Worm (Caenorhabditis elegans) whole organism, late embryonic: ENCODE results near the gene C42C1.12.

Source experiments
- C08G9.2 ChIP-seq: sonication (generic microtip); optimal IDR thresholded peaks from 2 replicates; lab custom pipeline; 2016; ENCODE audit warnings: mild to moderate bottlenecking, missing genetic modification characterization, moderate library complexity, missing compliant biosample characterization
- F13H6.1 ChIP-seq: sonication (generic microtip); optimal IDR thresholded peaks from 2 replicates; lab custom pipeline; 2016; ENCODE audit warnings: missing genetic modification characterization, missing compliant biosample characterization
- Y22D7AL.16 ChIP-seq: sonication (generic microtip); optimal IDR thresholded peaks from 2 replicates; lab custom pipeline; 2016; ENCODE audit warnings: missing genetic modification characterization, missing compliant biosample characterization
- ceh-14 ChIP-seq: sonication (generic microtip); optimal IDR thresholded peaks from 2 replicates; lab custom pipeline; 2016; ENCODE audit warnings: missing genotype, missing genetic modification characterization, missing compliant biosample characterization
- ceh-31 ChIP-seq: sonication (generic microtip); optimal IDR thresholded peaks from 2 replicates; lab custom pipeline; 2016; ENCODE audit warnings: missing genetic modification characterization, missing compliant biosample characterization
- ceh-34 ChIP-seq: sonication (generic microtip); optimal IDR thresholded peaks from 2 replicates; lab custom pipeline; 2016; ENCODE audit warnings: mild to moderate bottlenecking, missing genetic modification characterization, missing compliant biosample characterization
- ceh-45 ChIP-seq: fragments of 200-800 bp; sonication (Bioruptor generic); IDR thresholded peaks from 2 replicates; pipeline ENCODE4 v1.3.6; 2022; ENCODE audit warnings: missing genetic modification reagents, missing genetic modification characterization, missing compliant biosample characterization
- ceh-9 ChIP-seq: sonication (generic microtip); optimal IDR thresholded peaks from 2 replicates; lab custom pipeline; 2016; ENCODE audit warnings: mild to moderate bottlenecking, missing genetic modification characterization, inconsistent platforms, missing compliant biosample characterization
- che-1 ChIP-seq: sonication (generic microtip); optimal IDR thresholded peaks from 2 replicates; lab custom pipeline; 2016; ENCODE audit warnings: mild to moderate bottlenecking, missing genetic modification characterization, missing compliant biosample characterization
- dve-1 ChIP-seq: sonication (generic microtip); optimal IDR thresholded peaks from 2 replicates; lab custom pipeline; 2017; ENCODE audit warnings: antibody characterized with exemption, mild to moderate bottlenecking, missing genetic modification characterization, missing compliant biosample characterization
- elt-2 ChIP-seq: sonication (generic microtip); optimal IDR thresholded peaks from 2 replicates; lab custom pipeline; 2016; ENCODE audit warnings: missing genetic modification reagents, missing genetic modification characterization, missing compliant biosample characterization
- elt-4 ChIP-seq: sonication (generic microtip); optimal IDR thresholded peaks from 2 replicates; lab custom pipeline; 2016; ENCODE audit warnings: missing genetic modification characterization, missing compliant biosample characterization
- eyg-1 ChIP-seq: sonication (generic microtip); optimal IDR thresholded peaks from 2 replicates; lab custom pipeline; 2016; ENCODE audit warnings: missing genotype, missing genetic modification characterization, missing compliant biosample characterization
- fax-1 ChIP-seq: sonication (generic microtip); optimal IDR thresholded peaks from 2 replicates; lab custom pipeline; 2016; ENCODE audit warnings: missing genotype, missing genetic modification characterization, missing compliant biosample characterization
- gmeb-2 ChIP-seq: sonication (generic microtip); optimal IDR thresholded peaks from 2 replicates; lab custom pipeline; 2016; ENCODE audit warnings: missing genetic modification characterization, inconsistent platforms, missing compliant biosample characterization
- hlh-30 ChIP-seq: sonication (generic microtip); optimal IDR thresholded peaks from 2 replicates; lab custom pipeline; 2017; ENCODE audit warnings: antibody characterized with exemption, missing genetic modification characterization, missing compliant biosample characterization; ENCODE audit not compliant: insufficient read depth
- hlh-6 ChIP-seq: sonication (generic microtip); optimal IDR thresholded peaks from 2 replicates; lab custom pipeline; 2016; ENCODE audit warnings: missing genotype, missing genetic modification characterization, missing compliant biosample characterization
- hlh-8 ChIP-seq: sonication (generic microtip); optimal IDR thresholded peaks from 2 replicates; lab custom pipeline; 2016; ENCODE audit warnings: missing genotype, missing genetic modification characterization, missing compliant biosample characterization
- lim-6 ChIP-seq: sonication (generic microtip); optimal IDR thresholded peaks from 2 replicates; lab custom pipeline; 2016; ENCODE audit warnings: missing genetic modification characterization, missing compliant biosample characterization
- mec-3 ChIP-seq: sonication (generic microtip); optimal IDR thresholded peaks from 2 replicates; lab custom pipeline; 2016; ENCODE audit warnings: borderline replicate concordance, missing genetic modification characterization, missing compliant biosample characterization
- nfya-1 ChIP-seq: sonication (generic microtip); optimal IDR thresholded peaks from 2 replicates; lab custom pipeline; 2017; ENCODE audit warnings: missing genetic modification characterization, mild to moderate bottlenecking, missing compliant biosample characterization, antibody characterized with exemption, moderate library complexity
- nhr-232 ChIP-seq: sonication (generic microtip); optimal IDR thresholded peaks from 2 replicates; lab custom pipeline; 2016; ENCODE audit warnings: missing genetic modification characterization, missing compliant biosample characterization
- odd-2 ChIP-seq: sonication (generic microtip); optimal IDR thresholded peaks from 2 replicates; lab custom pipeline; 2017; ENCODE audit warnings: antibody characterized with exemption, mild to moderate bottlenecking, missing genetic modification characterization, missing compliant biosample characterization
- pag-3 ChIP-seq: sonication (generic microtip); optimal IDR thresholded peaks from 2 replicates; lab custom pipeline; 2016; ENCODE audit warnings: missing compliant biosample characterization, missing genetic modification characterization, borderline replicate concordance
- pat-9 ChIP-seq: fragments of 200-800 bp; sonication (Bioruptor generic); optimal IDR thresholded peaks from 2 replicates; lab custom pipeline; 2018; ENCODE audit warnings: mild to moderate bottlenecking, missing genetic modification characterization, moderate library complexity, missing compliant biosample characterization
- pax-1 ChIP-seq: fragments of 150-350 bp; optimal IDR thresholded peaks from 2 replicates; lab custom pipeline; 2014; ENCODE audit warnings: missing biosample characterization, missing genetic modification characterization
- pha-2 ChIP-seq: sonication (generic microtip); optimal IDR thresholded peaks from 2 replicates; lab custom pipeline; 2017; ENCODE audit warnings: mild to moderate bottlenecking, missing genetic modification characterization, missing compliant biosample characterization
- pha-4 ChIP-seq: fragments of 150-350 bp; optimal IDR thresholded peaks from 2 replicates; lab custom pipeline; 2018; ENCODE audit warnings: missing biosample characterization, missing genetic modification reagents, missing genetic modification characterization
- pqm-1 ChIP-seq: sonication (generic microtip); optimal IDR thresholded peaks from 2 replicates; lab custom pipeline; 2016; ENCODE audit warnings: missing genetic modification characterization, missing compliant biosample characterization
- pros-1 ChIP-seq: fragments of 150-350 bp; optimal IDR thresholded peaks from 2 replicates; lab custom pipeline; 2014; ENCODE audit warnings: missing biosample characterization, missing genetic modification reagents, missing genetic modification characterization
- rnt-1 ChIP-seq: sonication (generic microtip); optimal IDR thresholded peaks from 2 replicates; lab custom pipeline; 2016; ENCODE audit warnings: missing genetic modification characterization, missing compliant biosample characterization
- sdc-2 ChIP-seq: sonication (generic microtip); optimal IDR thresholded peaks from 2 replicates; lab custom pipeline; 2016; ENCODE audit warnings: missing genotype, missing genetic modification characterization, missing compliant biosample characterization
- sox-4 ChIP-seq: sonication (generic microtip); optimal IDR thresholded peaks from 2 replicates; lab custom pipeline; 2017; ENCODE audit warnings: mild to moderate bottlenecking, missing genetic modification characterization, inconsistent platforms, missing compliant biosample characterization
- syd-9 ChIP-seq: sonication (generic microtip); optimal IDR thresholded peaks from 2 replicates; lab custom pipeline; 2016; ENCODE audit warnings: mild to moderate bottlenecking, missing genetic modification characterization, moderate library complexity, missing compliant biosample characterization
- tbx-7 ChIP-seq: sonication (generic microtip); optimal IDR thresholded peaks from 2 replicates; lab custom pipeline; 2016; ENCODE audit warnings: missing genotype, missing genetic modification characterization, missing compliant biosample characterization
- ttx-3 ChIP-seq: sonication (generic microtip); optimal IDR thresholded peaks from 2 replicates; lab custom pipeline; 2016; ENCODE audit warnings: missing genetic modification reagents, missing genetic modification characterization, missing compliant biosample characterization
- unc-42 ChIP-seq: sonication (generic microtip); optimal IDR thresholded peaks from 2 replicates; lab custom pipeline; 2016; ENCODE audit warnings: missing genotype, missing genetic modification characterization, missing compliant biosample characterization
- unc-55 ChIP-seq: sonication (generic microtip); optimal IDR thresholded peaks from 2 replicates; lab custom pipeline; 2017; ENCODE audit warnings: missing biosample characterization, missing genetic modification reagents, missing genetic modification characterization
- unc-86 ChIP-seq: sonication (generic microtip); optimal IDR thresholded peaks from 2 replicates; lab custom pipeline; 2016; ENCODE audit warnings: missing genetic modification characterization, missing compliant biosample characterization

C42C1.12 gene

ce11 chrIV:12279340-12279739 lies 2.7 kb downstream of the C42C1.12 start, which contains the start of gene ltah-1.1:
Gene ltah-1.1 (plus strand): TSS chrIV:12279622.
- TF ChIP-seq ceh-9 (no peak), pha-4 (tag; lab: Kevin White, UChicago) (no peak), pqm-1 (tag; lab: Kevin White, UChicago) (no peak), elt-2 (peak; percentile 16)

DNA sequence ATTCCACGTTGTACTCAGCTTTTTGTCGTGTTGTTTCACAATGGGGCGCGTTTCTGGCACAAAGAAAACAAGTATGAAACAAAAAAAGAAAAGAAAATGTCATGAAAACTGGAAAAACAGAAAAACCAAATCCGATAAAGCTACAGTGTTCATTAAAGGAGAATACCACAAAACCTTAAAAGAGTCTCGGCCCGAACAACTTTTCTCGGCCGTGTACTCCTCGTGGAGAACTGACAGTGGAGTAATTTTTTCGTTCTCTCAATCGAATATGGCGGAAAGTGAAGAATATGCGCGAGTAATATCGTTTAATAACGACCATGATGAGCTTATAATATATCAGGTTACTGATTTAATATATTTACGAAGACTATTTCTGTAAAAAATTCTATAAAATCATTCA lies 3.5 kb downstream of the C42C1.12 start, which contains the start of the genes tag-335 and vkmt-1:
Gene tag-335, minus strand, starts transcription at position 88 of the 400 bp plus-strand sequence.
Gene vkmt-1, plus strand, starts transcription at position 219 of the 400 bp plus-strand sequence.
- no peak for TF ChIP-seq ceh-14 (tag; lab: Kevin White, UChicago)
- TF ChIP-seq nfya-1 (tag; lab: Kevin White, UChicago) = no peak
- no peak for TF ChIP-seq gmeb-2
- TF ChIP-seq unc-86 (tag; lab: Kevin White, UChicago) = no peak
- no peak for TF ChIP-seq pha-4 (tag; lab: Kevin White, UChicago)
- no peak for TF ChIP-seq unc-55
- TF ChIP-seq eyg-1 = no peak
- no peak for TF ChIP-seq odd-2
- TF ChIP-seq sox-4 (tag; lab: Kevin White, UChicago) = no peak
- TF ChIP-seq ceh-45 (GFP tag; lab: Robert Waterston, UW) = no peak
- no peak for TF ChIP-seq hlh-6
- no peak for TF ChIP-seq sdc-2 (tag; lab: Kevin White, UChicago)
- no peak for TF ChIP-seq lim-6 (tag; lab: Kevin White, UChicago)
- no peak for TF ChIP-seq Y22D7AL.16 (tag; lab: Kevin White, UChicago)
- no peak for TF ChIP-seq dve-1 (tag; lab: Kevin White, UChicago)
- TF ChIP-seq ceh-34 (tag; lab: Kevin White, UChicago) = no peak
- TF ChIP-seq pax-1 = no peak
- TF ChIP-seq ttx-3 (tag; lab: Kevin White, UChicago) = no peak
- no peak for TF ChIP-seq pros-1 (tag; lab: Kevin White, UChicago)
- TF ChIP-seq pat-9 (tag; lab: Kevin White, UChicago) = no peak
- TF ChIP-seq, all 69 proteins: peak for 0

DNA sequence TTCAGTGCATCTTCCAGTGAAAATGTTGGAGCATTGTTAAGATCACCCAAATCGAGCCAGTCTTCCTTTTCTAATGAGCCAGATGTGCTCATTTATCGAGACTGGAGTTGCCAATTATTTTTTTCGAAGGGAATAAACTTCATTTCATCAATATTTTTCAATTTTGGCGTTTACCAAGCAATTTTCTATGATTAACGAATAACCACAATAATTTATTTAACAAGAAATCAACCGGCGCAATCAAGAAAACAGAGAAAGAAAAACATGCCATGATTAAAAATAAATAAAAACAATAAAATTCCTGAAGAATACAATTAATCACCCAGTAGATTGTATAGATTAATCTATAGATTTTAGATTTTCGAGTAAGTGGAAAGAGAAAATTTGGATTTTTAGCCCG lies 6.1 kb downstream of the C42C1.12 start, which contains the start of gene vps-8:
Gene vps-8, minus strand, starts transcription at position 101 of the 400 bp plus-strand sequence.
- TF ChIP-seq nhr-232 (tag; lab: Kevin White, UChicago) (no peak), pat-9 (tag; lab: Kevin White, UChicago) (no peak), ceh-31 (no peak), rnt-1 (tag; lab: Kevin White, UChicago) (no peak), eyg-1 (no peak), ceh-45 (GFP tag; lab: Robert Waterston, UW) (no peak), gmeb-2 (no peak), hlh-8 (tag; lab: Kevin White, UChicago) (no peak), mec-3 (no peak), C08G9.2 (tag; lab: Kevin White, UChicago) (no peak), F13H6.1 (tag; lab: Kevin White, UChicago) (no peak), hlh-6 (no peak), hlh-30 (no peak), elt-2 (no peak), pag-3 (tag; lab: Kevin White, UChicago) (no peak), fax-1 (no peak), unc-42 (tag; lab: Kevin White, UChicago) (no peak)

DNA sequence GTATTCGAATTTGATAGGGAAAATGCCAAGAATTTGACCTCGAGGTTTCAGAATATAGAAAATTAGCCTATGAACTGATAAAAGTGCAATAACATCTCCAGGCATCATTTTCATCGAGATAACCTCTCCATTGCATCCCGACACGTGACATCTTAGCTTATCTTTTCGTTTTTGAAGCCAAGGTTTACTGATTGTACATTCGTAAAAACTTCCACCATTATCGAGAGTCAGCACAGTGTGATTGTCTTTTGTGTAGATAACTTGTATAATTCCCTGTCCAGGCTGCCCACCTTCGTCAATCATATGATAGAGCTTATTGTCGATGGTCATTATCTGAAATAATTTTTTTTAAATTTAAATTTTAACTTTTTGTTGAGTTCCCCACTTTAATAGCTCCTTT lies 7.6 kb downstream of the C42C1.12 start:
- no peak for TF ChIP-seq elt-2
- no peak for TF ChIP-seq pax-1
- no peak for TF ChIP-seq rnt-1 (tag; lab: Kevin White, UChicago)
- no peak for TF ChIP-seq che-1
- no peak for TF ChIP-seq unc-42 (tag; lab: Kevin White, UChicago)
- TF ChIP-seq tbx-7 (tag; lab: Kevin White, UChicago) = no peak
- no peak for TF ChIP-seq ceh-45 (GFP tag; lab: Robert Waterston, UW)
- no peak for TF ChIP-seq pha-2
- TF ChIP-seq syd-9 (tag; lab: Kevin White, UChicago) = no peak
- TF ChIP-seq elt-4 (tag; lab: Kevin White, UChicago) = no peak
- no peak for TF ChIP-seq nfya-1 (tag; lab: Kevin White, UChicago)
- TF ChIP-seq hlh-8 (tag; lab: Kevin White, UChicago) = no peak
- TF ChIP-seq nhr-232 (tag; lab: Kevin White, UChicago) = no peak
